Worm (Caenorhabditis elegans) whole organism, mixed stage, embryonic: ENCODE measurements around the gene cyl-1.

Source experiments
- blmp-1 ChIP-seq: fragments of 150-350 bp; optimal IDR thresholded peaks from 2 replicates; lab custom pipeline; 2014; ENCODE audit warnings: missing biosample characterization, missing genetic modification characterization
- elt-3 ChIP-seq: fragments of 150-350 bp; optimal IDR thresholded peaks from 2 replicates; lab custom pipeline; 2014; ENCODE audit warnings: missing biosample characterization, missing genetic modification characterization
- hlh-1 ChIP-seq: fragments of 150-350 bp; optimal IDR thresholded peaks from 2 replicates; lab custom pipeline; 2014; ENCODE audit warnings: missing biosample characterization, missing genetic modification reagents, missing genetic modification characterization
- lsy-2 ChIP-seq: fragments of 150-350 bp; optimal IDR thresholded peaks from 2 replicates; lab custom pipeline; 2014; ENCODE audit warnings: missing biosample characterization, missing genetic modification characterization
- nhr-28 ChIP-seq: fragments of 150-350 bp; optimal IDR thresholded peaks from 2 replicates; lab custom pipeline; 2014; ENCODE audit warnings: missing biosample characterization, missing genetic modification characterization
- nhr-76 ChIP-seq: sonication (generic microtip); optimal IDR thresholded peaks from 2 replicates; lab custom pipeline; 2017; ENCODE audit warnings: missing biosample characterization, missing genetic modification characterization
- pha-4 ChIP-seq: fragments of 150-350 bp; optimal IDR thresholded peaks from 2 replicates; lab custom pipeline; 2018; ENCODE audit warnings: missing biosample characterization, missing genetic modification reagents, missing genetic modification characterization

ce11 chrV:12025683-12026082 is 32.2 kb upstream of the cyl-1 start:
- TF ChIP-seq lsy-2 (tag; lab: Kevin White, UChicago), result no peak
- TF ChIP-seq elt-3, result no peak
- no peak for TF ChIP-seq pha-4 (tag; lab: Kevin White, UChicago)
- TF ChIP-seq blmp-1 (tag; lab: Kevin White, UChicago), result no peak
- no peak for TF ChIP-seq hlh-1
- no peak for TF ChIP-seq nhr-76 (tag; lab: Kevin White, UChicago)
- no peak for TF ChIP-seq nhr-28
